Worm (Caenorhabditis elegans): Measurements from ENCODE around the gene T20B5.2.

T20B5.2 gene

ce11 chrX:9361136-9361535 lies 30.2 kb downstream of the T20B5.2 start:
- no peak for TF ChIP-seq ztf-22 (GFP tag; optimal IDR thresholded peaks at IDR 0.05)
- no peak for TF ChIP-seq F23B12.7 (tag; optimal IDR thresholded peaks at IDR 0.05; ENCODE audit: insufficient read depth)
- TF ChIP-seq Y95B8A.8 (GFP tag; IDR thresholded peaks at IDR 0.05): no peak
- TF ChIP-seq ztf-3 (GFP tag; optimal IDR thresholded peaks at IDR 0.05): no peak
- TF ChIP-seq mel-28 (tag; optimal IDR thresholded peaks at IDR 0.05; ENCODE audit: borderline replicate concordance): no peak
- TF ChIP-seq C17E4.6 (GFP tag; IDR thresholded peaks at IDR 0.05): no peak
- TF ChIP-seq ztf-6 (GFP tag; IDR thresholded peaks at IDR 0.05): no peak
- TF ChIP-seq nfya-1 (tag; optimal IDR thresholded peaks at IDR 0.05; ENCODE audit: borderline replicate concordance, insufficient read depth): no peak
- TF ChIP-seq ets-4 (GFP tag; optimal IDR thresholded peaks at IDR 0.05): no peak
- no peak for TF ChIP-seq rpc-1 (optimal IDR thresholded peaks at IDR 0.05)
- no peak for TF ChIP-seq rpc-1 (tag; optimal IDR thresholded peaks at IDR 0.05)
- no peak for TF ChIP-seq attf-5 (GFP tag; optimal IDR thresholded peaks at IDR 0.05)
- no peak for TF ChIP-seq ztf-26 (tag; optimal IDR thresholded peaks at IDR 0.05)
- no peak for TF ChIP-seq akir-1 (GFP tag; optimal IDR thresholded peaks at IDR 0.05)
- no peak for TF ChIP-seq atf-7 (tag; optimal IDR thresholded peaks at IDR 0.05)
- no peak for TF ChIP-seq madf-10 (tag; optimal IDR thresholded peaks at IDR 0.05)
- TF ChIP-seq ceh-100 (GFP tag; IDR thresholded peaks at IDR 0.05): no peak
- TF ChIP-seq B0035.1 (tag; optimal IDR thresholded peaks at IDR 0.05): no peak
- no peak for TF ChIP-seq rec-8 (tag; optimal IDR thresholded peaks at IDR 0.05)
- TF ChIP-seq ceh-79 (tag; optimal IDR thresholded peaks at IDR 0.05): no peak
- TF ChIP-seq ceh-58 (GFP tag; IDR thresholded peaks at IDR 0.05): no peak

ce11 chrX:9364082-9364481 lies 33.1 kb downstream of the T20B5.2 start:
- TF ChIP-seq atf-7 (tag; optimal IDR thresholded peaks at IDR 0.05): no peak
- no peak for TF ChIP-seq ztf-25 (GFP tag; IDR thresholded peaks at IDR 0.05)
- peak; percentile 64 for TF ChIP-seq nhr-80 (tag; optimal IDR thresholded peaks at IDR 0.05)

- TF ChIP-seq F10E7.11 (tag; optimal IDR thresholded peaks at IDR 0.05): no peak
- TF ChIP-seq ztf-26 (tag; optimal IDR thresholded peaks at IDR 0.05): no peak
- TF ChIP-seq aptf-3 (GFP tag; IDR thresholded peaks at IDR 0.05): no peak
- no peak for TF ChIP-seq Y95B8A.8 (GFP tag; IDR thresholded peaks at IDR 0.05)
- no peak for TF ChIP-seq ccch-3 (GFP tag; optimal IDR thresholded peaks at IDR 0.05)
- TF ChIP-seq Y79H2A.3 (GFP tag; conservative IDR thresholded peaks at IDR 0.05): no peak
- no peak for TF ChIP-seq rec-8 (tag; optimal IDR thresholded peaks at IDR 0.05)
- TF ChIP-seq ceh-27 (GFP tag; optimal IDR thresholded peaks at IDR 0.05): no peak
- no peak for TF ChIP-seq nhr-80 (tag; optimal IDR thresholded peaks at IDR 0.05)
- TF ChIP-seq ceh-79 (tag; optimal IDR thresholded peaks at IDR 0.05): no peak
- no peak for TF ChIP-seq mcd-1 (GFP tag; IDR thresholded peaks at IDR 0.05)
- TF ChIP-seq attf-5 (GFP tag; optimal IDR thresholded peaks at IDR 0.05): no peak
- TF ChIP-seq nfya-2 (GFP tag; IDR thresholded peaks at IDR 0.05): no peak
- TF ChIP-seq snpc-3.4 (tag; optimal IDR thresholded peaks at IDR 0.05): no peak
- no peak for TF ChIP-seq chd-7 (tag; optimal IDR thresholded peaks at IDR 0.05)
- TF ChIP-seq lag-1 (GFP tag; IDR thresholded peaks at IDR 0.05): no peak
- no peak for TF ChIP-seq somi-1 (GFP tag; optimal IDR thresholded peaks at IDR 0.05)
- no peak for TF ChIP-seq hsf-1 (GFP tag; IDR thresholded peaks at IDR 0.05)
- TF ChIP-seq ztf-3 (GFP tag; optimal IDR thresholded peaks at IDR 0.05): no peak
- TF ChIP-seq zfh-2 (GFP tag; conservative IDR thresholded peaks at IDR 0.05): no peak
Observed at ce11 chrX:9364501-9364900, 33.5 kb downstream of the T20B5.2 start, which contains the start of gene pkc-2. Gene pkc-2 (plus strand): TSS chrX:9364818.
